Fruit fly (Drosophila melanogaster) Kc167 (cell line): ENCODE measurements around the gene CG42795.

Experiments used
- Sin3A ChIP-seq: fragments of >200 bp; optimal IDR thresholded peaks from 2 replicates; lab custom pipeline; 2018; ENCODE audit warnings: missing external identifiers
- insv ChIP-seq: fragments of >200 bp; optimal IDR thresholded peaks from 3 replicates; lab custom pipeline; 2018; ENCODE audit warnings: missing external identifiers

DNA sequence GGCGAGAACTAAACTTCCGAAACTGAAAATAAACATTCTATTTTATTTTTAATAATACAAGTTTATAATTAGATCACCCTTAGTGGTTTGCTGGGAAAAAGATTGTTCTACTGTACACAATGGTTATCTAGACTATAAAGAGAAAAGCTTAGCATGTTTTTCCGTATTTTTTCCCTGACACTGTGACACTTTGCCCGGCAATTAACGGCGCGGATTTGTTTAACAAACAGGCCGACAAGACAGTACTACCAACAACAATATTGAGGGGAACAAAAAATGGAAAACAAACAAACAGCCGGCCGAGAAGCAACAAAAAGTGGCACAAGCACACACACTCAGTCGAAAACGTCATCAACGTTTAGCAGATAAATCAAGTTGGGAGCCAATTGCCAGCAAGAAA lies 18.8 kb upstream of the CG42795 start:
- no peak for TF ChIP-seq insv (lab: Kevin White, UChicago)
- no peak for TF ChIP-seq Sin3A
